Fruit fly (Drosophila melanogaster) whole organism, embryonic: ENCODE results near the gene Cpr11B.

ENCODE experiments used
- Adf1 ChIP-seq: fragments of 200-800 bp; sonication (Bioruptor generic); IDR thresholded peaks from 2 replicates; pipeline ENCODE4 v1.3.6; 2022; ENCODE audit warnings: missing biosample characterization, missing genetic modification characterization
- CG10267 ChIP-seq: fragments of 200-800 bp; sonication (Bioruptor generic); optimal IDR thresholded peaks from 2 replicates; lab custom pipeline; 2018; ENCODE audit warnings: missing biosample characterization, mild to moderate bottlenecking, missing genetic modification characterization, moderate library complexity
- CG10543 ChIP-seq: fragments of 200-800 bp; sonication (Bioruptor generic); optimal IDR thresholded peaks from 3 replicates; lab custom pipeline; 2017; ENCODE audit warnings: missing biosample characterization, mild to moderate bottlenecking, missing genetic modification characterization, moderate library complexity
- CG11560 ChIP-seq: fragments of 200-800 bp; sonication (Bioruptor generic); IDR thresholded peaks from 3 replicates; pipeline ENCODE4 v1.3.6; 2022; ENCODE audit warnings: missing biosample characterization, missing genetic modification characterization
- CG12071 ChIP-seq: fragments of 200-800 bp; sonication (Bioruptor generic); optimal IDR thresholded peaks from 3 replicates; lab custom pipeline; 2018; ENCODE audit warnings: missing biosample characterization, mild to moderate bottlenecking, missing genetic modification characterization
- CG12219 ChIP-seq: fragments of 200-800 bp; sonication (Bioruptor generic); optimal IDR thresholded peaks from 3 replicates; lab custom pipeline; 2018; ENCODE audit warnings: missing biosample characterization, mild to moderate bottlenecking, missing genetic modification characterization
- CG12769 ChIP-seq: fragments of 200-800 bp; sonication (Bioruptor generic); optimal IDR thresholded peaks from 2 replicates; lab custom pipeline; 2019; ENCODE audit warnings: missing biosample characterization, mild to moderate bottlenecking, missing genetic modification characterization, moderate library complexity
- CG15011 ChIP-seq: fragments of 200-800 bp; sonication (Bioruptor generic); optimal IDR thresholded peaks from 3 replicates; lab custom pipeline; 2018; ENCODE audit warnings: missing biosample characterization, mild to moderate bottlenecking, missing genetic modification characterization
- CG16813 ChIP-seq: fragments of 200-800 bp; sonication (Bioruptor generic); IDR thresholded peaks from 3 replicates; pipeline ENCODE4 v1.3.6; 2022; ENCODE audit warnings: missing biosample characterization, missing genetic modification characterization; ENCODE audit not compliant: partially characterized antibody
- CG18262 ChIP-seq: fragments of 200-800 bp; optimal IDR thresholded peaks from 3 replicates; lab custom pipeline; 2019; ENCODE audit warnings: missing biosample characterization, mild to moderate bottlenecking, missing genetic modification characterization, moderate library complexity
- CG18599 ChIP-seq: fragments of 200-800 bp; sonication (Bioruptor generic); optimal IDR thresholded peaks from 3 replicates; lab custom pipeline; 2017; ENCODE audit warnings: missing biosample characterization, missing genetic modification characterization, mild to moderate bottlenecking, moderate library complexity, missing genetic modification reagents
- CG3065 ChIP-seq: fragments of 200-800 bp; sonication (Bioruptor generic); optimal IDR thresholded peaks from 2 replicates; lab custom pipeline; 2016; ENCODE audit warnings: missing biosample characterization, missing genetic modification characterization
- CG3847 ChIP-seq: fragments of 200-800 bp; sonication (Bioruptor generic); IDR thresholded peaks from 2 replicates; pipeline ENCODE4 v1.3.6; 2022; ENCODE audit warnings: missing biosample characterization, missing genetic modification characterization
- CG4404 ChIP-seq: fragments of 200-800 bp; sonication (Bioruptor generic); IDR thresholded peaks from 2 replicates; pipeline ENCODE4 v1.3.6; 2022; ENCODE audit warnings: missing biosample characterization, missing genetic modification characterization
- CG6175 ChIP-seq: fragments of 200-800 bp; sonication (Bioruptor generic); IDR thresholded peaks from 3 replicates; pipeline ENCODE4 v1.3.6; 2022; ENCODE audit warnings: missing biosample characterization, missing genetic modification characterization
- CG6689 ChIP-seq: fragments of 200-800 bp; sonication (Bioruptor generic); IDR thresholded peaks from 2 replicates; pipeline ENCODE4 v1.3.6; 2022; ENCODE audit warnings: missing biosample characterization, missing genetic modification characterization
- CG7786 ChIP-seq: fragments of 200-800 bp; sonication (Bioruptor generic); optimal IDR thresholded peaks from 2 replicates; lab custom pipeline; 2016; ENCODE audit warnings: missing biosample characterization, missing genetic modification characterization
- CTCF ChIP-seq: fragments of 200-800 bp; sonication (Bioruptor generic); optimal IDR thresholded peaks from 2 replicates; lab custom pipeline; 2017; ENCODE audit warnings: missing biosample characterization, mild to moderate bottlenecking, missing genetic modification characterization, moderate library complexity
- Chrac-16 ChIP-seq: fragments of 200-800 bp; sonication (Bioruptor generic); optimal IDR thresholded peaks from 3 replicates; lab custom pipeline; 2016; ENCODE audit warnings: missing biosample characterization, missing genetic modification characterization
- Dad ChIP-seq: fragments of 200-800 bp; sonication (Bioruptor generic); optimal IDR thresholded peaks from 3 replicates; lab custom pipeline; 2016; ENCODE audit warnings: missing biosample characterization, missing genetic modification characterization
- Eip74EF ChIP-seq, 2 experiments: fragments of 200-800 bp in 1 of 2; fragments of >200 bp in 1 of 2; sonication (Bioruptor generic) in 1 of 2; optimal IDR thresholded peaks; 2 replicates each; lab custom pipeline; 2017 to 2019; ENCODE audit warnings: missing biosample characterization in 2 of 2, missing genetic modification characterization in 2 of 2, mild to moderate bottlenecking in 1 of 2, moderate library complexity in 1 of 2
- Gug ChIP-seq: fragments of 200-800 bp; sonication (Bioruptor generic); IDR thresholded peaks from 4 replicates; pipeline ENCODE4 v1.3.6; 2022; ENCODE audit warnings: missing biosample characterization, missing genetic modification characterization
- HLH4C ChIP-seq: fragments of 200-800 bp; sonication (Bioruptor generic); IDR thresholded peaks from 3 replicates; pipeline ENCODE4 v1.3.6; 2022; ENCODE audit warnings: missing biosample characterization, missing genetic modification characterization; ENCODE audit not compliant: partially characterized antibody
- HmgD ChIP-seq: fragments of 200-800 bp; sonication (Bioruptor generic); optimal IDR thresholded peaks from 3 replicates; lab custom pipeline; 2016; ENCODE audit warnings: missing biosample characterization, missing genetic modification characterization
- Mrtf ChIP-seq: fragments of 200-800 bp; sonication (Bioruptor generic); IDR thresholded peaks from 3 replicates; pipeline ENCODE4 v1.3.6; 2022; ENCODE audit warnings: missing biosample characterization, missing genetic modification characterization
- Nf-YA ChIP-seq: fragments of 200-800 bp; sonication (Bioruptor generic); IDR thresholded peaks from 2 replicates; pipeline ENCODE4 v1.3.6; 2022; ENCODE audit warnings: missing biosample characterization, missing genetic modification characterization
- Nf-YB ChIP-seq: fragments of 200-800 bp; sonication (Bioruptor generic); optimal IDR thresholded peaks from 3 replicates; lab custom pipeline; 2019; ENCODE audit warnings: missing biosample characterization, mild to moderate bottlenecking, missing genetic modification characterization, moderate library complexity
- Sry-δ ChIP-seq: fragments of 200-800 bp; sonication (Bioruptor generic); optimal IDR thresholded peaks from 2 replicates; lab custom pipeline; 2016; ENCODE audit warnings: missing biosample characterization, missing genetic modification characterization
- Ssrp ChIP-seq: fragments of 200-800 bp; sonication (Bioruptor generic); optimal IDR thresholded peaks from 2 replicates; lab custom pipeline; 2018; ENCODE audit warnings: missing biosample characterization, mild to moderate bottlenecking, missing genetic modification characterization, moderate library complexity
- Stat92E ChIP-seq, 3 experiments: fragments of >200 bp in 2 of 3; fragments of 200-800 bp in 1 of 3; sonication (Bioruptor generic) in 1 of 3; optimal IDR thresholded peaks; 2 replicates each; lab custom pipeline; 2017 to 2019; ENCODE audit warnings: missing biosample characterization in 3 of 3, missing genetic modification characterization in 3 of 3, mild to moderate bottlenecking in 1 of 3, moderate library complexity in 1 of 3
- Tbp ChIP-seq: fragments of >200 bp; optimal IDR thresholded peaks from 2 replicates; lab custom pipeline; 2018; ENCODE audit warnings: missing biosample characterization, missing genetic modification characterization
- Xrp1 ChIP-seq: fragments of 200-800 bp; sonication (Bioruptor generic); IDR thresholded peaks from 2 replicates; pipeline ENCODE4 v1.3.6; 2022; ENCODE audit warnings: missing biosample characterization, missing genetic modification characterization
- ap ChIP-seq: fragments of 200-800 bp; sonication (Bioruptor generic); IDR thresholded peaks from 2 replicates; pipeline ENCODE4 v1.3.6; 2022; ENCODE audit warnings: missing biosample characterization, missing genetic modification characterization
- dysf ChIP-seq: fragments of 200-800 bp; sonication (Bioruptor generic); IDR thresholded peaks from 3 replicates; pipeline ENCODE4 v1.3.6; 2022; ENCODE audit warnings: missing biosample characterization, missing genetic modification characterization
- esg ChIP-seq: fragments of 200-800 bp; sonication (Bioruptor generic); conservative IDR thresholded peaks from 2 replicates; pipeline ENCODE4 v1.3.6; 2022; ENCODE audit warnings: missing biosample characterization, missing genetic modification characterization
- fd64A ChIP-seq: fragments of 200-800 bp; sonication (Bioruptor generic); optimal IDR thresholded peaks from 3 replicates; lab custom pipeline; 2018; ENCODE audit warnings: missing biosample characterization, mild to moderate bottlenecking, missing genetic modification characterization
- gfzf ChIP-seq: fragments of 200-800 bp; sonication (Bioruptor generic); optimal IDR thresholded peaks from 2 replicates; lab custom pipeline; 2016; ENCODE audit warnings: missing biosample characterization, mild to moderate bottlenecking, missing genetic modification characterization, moderate library complexity
- her ChIP-seq: fragments of 200-800 bp; sonication (Bioruptor generic); optimal IDR thresholded peaks from 2 replicates; lab custom pipeline; 2016; ENCODE audit warnings: missing biosample characterization, missing genetic modification characterization
- jing ChIP-seq: fragments of 200-800 bp; sonication (Bioruptor generic); optimal IDR thresholded peaks from 2 replicates; lab custom pipeline; 2018; ENCODE audit warnings: missing biosample characterization, mild to moderate bottlenecking, missing genetic modification characterization
- kah ChIP-seq: fragments of 200-800 bp; sonication (Bioruptor generic); optimal IDR thresholded peaks from 2 replicates; lab custom pipeline; 2018; ENCODE audit warnings: missing biosample characterization, mild to moderate bottlenecking, missing genetic modification characterization
- kay ChIP-seq: fragments of 200-800 bp; sonication (Bioruptor generic); optimal IDR thresholded peaks from 2 replicates; lab custom pipeline; 2016; ENCODE audit warnings: missing biosample characterization, missing genetic modification characterization
- phol ChIP-seq: fragments of 200-800 bp; sonication (Bioruptor generic); optimal IDR thresholded peaks from 3 replicates; lab custom pipeline; 2018; ENCODE audit warnings: missing biosample characterization, mild to moderate bottlenecking, missing genetic modification characterization, moderate library complexity
- repo ChIP-seq: fragments of 200-800 bp; sonication (Bioruptor generic); optimal IDR thresholded peaks from 2 replicates; lab custom pipeline; 2016; ENCODE audit warnings: missing biosample characterization, missing genetic modification characterization
- row ChIP-seq: fragments of 200-800 bp; sonication (Bioruptor generic); IDR thresholded peaks from 3 replicates; pipeline ENCODE4 v1.3.6; 2022; ENCODE audit warnings: missing biosample characterization, missing genetic modification characterization
- run ChIP-seq: fragments of 200-800 bp; sonication (Bioruptor generic); optimal IDR thresholded peaks from 3 replicates; lab custom pipeline; 2018; ENCODE audit warnings: missing biosample characterization, mild to moderate bottlenecking, missing genetic modification characterization
- sisA ChIP-seq: fragments of 200-800 bp; sonication (Bioruptor generic); IDR thresholded peaks from 2 replicates; pipeline ENCODE4 v1.3.6; 2022; ENCODE audit warnings: missing biosample characterization, missing genetic modification characterization
- tup ChIP-seq: fragments of 200-800 bp; sonication (Bioruptor generic); optimal IDR thresholded peaks from 2 replicates; lab custom pipeline; 2016; ENCODE audit warnings: missing biosample characterization, mild to moderate bottlenecking, missing genetic modification characterization, moderate library complexity
- wdn ChIP-seq: fragments of 200-800 bp; sonication (Bioruptor generic); IDR thresholded peaks from 2 replicates; pipeline ENCODE4 v1.3.6; 2022; ENCODE audit warnings: missing biosample characterization, missing genetic modification characterization

Gene Cpr11B

DNA sequence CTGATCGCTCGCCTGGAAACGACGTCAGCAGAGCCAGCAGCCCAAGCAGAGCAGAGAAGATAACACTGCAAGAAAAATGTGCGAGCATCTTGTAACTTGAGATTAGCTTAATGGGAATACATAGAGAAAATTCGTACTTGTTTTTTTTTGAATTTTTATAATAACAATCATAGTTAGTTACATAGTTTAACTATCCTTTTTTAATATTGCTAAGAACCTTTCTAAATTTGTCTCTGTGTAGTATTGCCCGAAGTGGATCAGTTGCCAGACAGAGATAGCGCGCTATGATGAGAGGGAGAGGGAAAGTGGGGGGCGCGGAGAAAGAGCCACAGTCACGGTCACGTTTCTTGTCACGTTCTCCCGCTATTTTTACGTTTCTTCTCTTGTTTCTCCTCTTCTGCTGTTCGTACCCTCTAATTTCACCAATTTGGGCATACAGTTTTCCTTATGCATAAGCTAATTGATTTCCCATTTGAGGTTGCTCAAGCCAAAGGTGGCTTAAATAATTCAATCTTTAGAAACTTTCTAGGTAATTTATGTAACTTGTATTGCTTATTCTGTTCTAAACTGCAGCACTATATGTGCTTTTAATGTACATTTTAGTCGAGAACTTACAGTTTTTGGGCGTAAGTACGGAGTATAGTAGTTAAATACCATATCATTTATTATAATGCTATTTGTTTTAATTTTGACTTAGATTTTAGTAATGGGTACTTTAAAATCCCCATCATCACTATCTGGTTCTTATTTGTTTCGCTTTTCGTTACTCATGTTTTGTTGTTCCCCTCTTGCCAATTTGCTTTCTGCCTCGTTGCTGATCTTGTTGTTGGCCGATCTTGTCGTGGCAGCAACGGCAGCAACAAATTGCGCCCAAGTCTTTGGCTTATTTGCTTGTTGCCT, 41.9 kb upstream of the Cpr11B start:
- TF ChIP-seq CG3065 (GFP tag; lab: Kevin White, UChicago) (no peak), CG18262 (tag; lab: Kevin White, UChicago) (peak; percentile 81), CG12219 (peak; percentile 65), wdn (GFP tag; lab: Robert Waterston, UW) (peak; percentile 65; the same call in 1 of the 2 replicates), Mrtf (GFP tag; lab: Robert Waterston, UW) (peak; percentile 52; the same call in 2 of the 3 replicates), Sry-δ (GFP tag; lab: Kevin White, UChicago) (peak; percentile 38), CG11560 (0 out of 3 replicates have a peak, but pooled peaks have one; percentile 48), sisA (GFP tag; lab: Robert Waterston, UW) (peak; percentile 82), CG6689 (peak; percentile 68), Stat92E (GFP tag; optimal IDR thresholded peaks at IDR 0.05; lab: Kevin White, UChicago) (peak in 1 of 3 experiments; percentile 60), CG12071 (GFP tag; lab: Kevin White, UChicago) (peak; percentile 45), ap (peak; percentile 39; the same call in 1 of the 2 replicates), run (tag; lab: Kevin White, UChicago) (peak; percentile 34), her (GFP tag; lab: Kevin White, UChicago) (peak; percentile 34), Adf1 (GFP tag; lab: Robert Waterston, UW) (peak; percentile 60), Ssrp (tag; lab: Kevin White, UChicago) (peak; percentile 83), CG15011 (GFP tag; lab: Kevin White, UChicago) (peak; percentile 54), gfzf (no peak), esg (GFP tag; lab: Robert Waterston, UW) (peak; percentile 64), Xrp1 (peak; percentile 91), jing (peak; percentile 44), HmgD (GFP tag; lab: Kevin White, UChicago) (no peak), HLH4C (GFP tag; lab: Robert Waterston, UW) (no peak), kah (GFP tag; lab: Kevin White, UChicago) (peak; percentile 18), fd64A (peak; percentile 59), CG3847 (GFP tag; lab: Robert Waterston, UW) (peak; percentile 47; the same call in 1 of the 2 replicates), kay (GFP tag; lab: Kevin White, UChicago) (peak; percentile 56), Chrac-16 (GFP tag; lab: Kevin White, UChicago) (peak; percentile 72), CTCF (peak; percentile 39), Gug (peak; percentile 47; the same call in 3 of the 4 replicates), tup (GFP tag; lab: Kevin White, UChicago) (peak; percentile 51), CG12769 (tag; lab: Kevin White, UChicago) (peak; percentile 70), Nf-YA (GFP tag; lab: Robert Waterston, UW) (peak; percentile 45; the same call in 1 of the 2 replicates), Nf-YB (GFP tag; lab: Kevin White, UChicago) (peak; percentile 48), phol (tag; lab: Kevin White, UChicago) (peak; percentile 86), Tbp (GFP tag; lab: Kevin White, UChicago) (no peak), CG6175 (GFP tag; lab: Robert Waterston, UW) (0 out of 3 replicates have a peak, but pooled peaks have one; percentile 51), CG18599 (GFP tag; lab: Kevin White, UChicago) (peak; percentile 77), dysf (peak; percentile 79), row (GFP tag; lab: Robert Waterston, UW) (peak; percentile 85), CG7786 (peak; percentile 69), Eip74EF (GFP tag; optimal IDR thresholded peaks at IDR 0.05; lab: Kevin White, UChicago) (peak in 1 of 2 experiments; percentile 53), CG10267 (peak; percentile 82), CG4404 (GFP tag; lab: Robert Waterston, UW) (peak; percentile 64), repo (GFP tag; lab: Kevin White, UChicago) (peak; percentile 64), CG10543 (GFP tag; lab: Kevin White, UChicago) (peak; percentile 18), Dad (GFP tag; lab: Kevin White, UChicago) (peak; percentile 55), CG16813 (GFP tag; lab: Robert Waterston, UW) (no peak)
